Fruit fly (Drosophila melanogaster) whole organism, embryonic: ENCODE results near the gene CG33298.

Source experiments
- ATbp ChIP-seq: fragments of 200-800 bp; sonication (Bioruptor generic); optimal IDR thresholded peaks from 2 replicates; lab custom pipeline; 2017; ENCODE audit warnings: missing biosample characterization, mild to moderate bottlenecking, missing genetic modification characterization, missing genetic modification reagents
- Aef1 ChIP-seq: fragments of 200-800 bp; sonication (Bioruptor generic); IDR thresholded peaks from 3 replicates; pipeline ENCODE4 v1.3.6; 2022; ENCODE audit warnings: missing biosample characterization, missing genetic modification characterization
- Atf6 ChIP-seq: fragments of 200-800 bp; sonication (Bioruptor generic); IDR thresholded peaks from 2 replicates; pipeline ENCODE4 v1.3.6; 2022; ENCODE audit warnings: missing biosample characterization, missing genetic modification characterization
- Bdp1 ChIP-seq: fragments of 200-800 bp; sonication (Bioruptor generic); optimal IDR thresholded peaks from 3 replicates; lab custom pipeline; 2016; ENCODE audit warnings: missing biosample characterization, missing genetic modification characterization
- CG10209 ChIP-seq: fragments of 200-800 bp; sonication (Bioruptor generic); optimal IDR thresholded peaks from 3 replicates; lab custom pipeline; 2017; ENCODE audit warnings: missing biosample characterization, mild to moderate bottlenecking, missing genetic modification characterization, missing genetic modification reagents
- CG10274 ChIP-seq: fragments of 200-800 bp; sonication (Bioruptor generic); optimal IDR thresholded peaks from 3 replicates; lab custom pipeline; 2017; ENCODE audit warnings: missing biosample characterization, mild to moderate bottlenecking, missing genetic modification characterization
- CG11456 ChIP-seq: fragments of 200-800 bp; sonication (Bioruptor generic); IDR thresholded peaks from 3 replicates; pipeline ENCODE4 v1.3.6; 2022; ENCODE audit warnings: missing biosample characterization, missing genetic modification characterization
- CG11723 ChIP-seq: fragments of 200-800 bp; sonication (Bioruptor generic); optimal IDR thresholded peaks from 2 replicates; lab custom pipeline; 2017; ENCODE audit warnings: missing biosample characterization, mild to moderate bottlenecking, missing genetic modification characterization
- CG15269 ChIP-seq: fragments of 200-800 bp; sonication (Bioruptor generic); optimal IDR thresholded peaks from 2 replicates; lab custom pipeline; 2018; ENCODE audit warnings: missing biosample characterization, mild to moderate bottlenecking, missing genetic modification characterization, moderate library complexity
- CG18476 ChIP-seq: fragments of 200-800 bp; sonication (Bioruptor generic); optimal IDR thresholded peaks from 2 replicates; lab custom pipeline; 2016; ENCODE audit warnings: missing biosample characterization, mild to moderate bottlenecking, missing genetic modification characterization
- CG2678 ChIP-seq: fragments of 200-800 bp; sonication (Bioruptor generic); optimal IDR thresholded peaks from 3 replicates; lab custom pipeline; 2019; ENCODE audit warnings: missing biosample characterization, mild to moderate bottlenecking, missing genetic modification characterization, moderate library complexity
- CG2712 ChIP-seq: fragments of 200-800 bp; optimal IDR thresholded peaks from 3 replicates; lab custom pipeline; 2019; ENCODE audit warnings: missing biosample characterization, mild to moderate bottlenecking, missing genetic modification characterization, moderate library complexity
- CG32772 ChIP-seq: fragments of 200-800 bp; sonication (Bioruptor generic); IDR thresholded peaks from 2 replicates; pipeline ENCODE4 v1.3.6; 2022; ENCODE audit warnings: missing biosample characterization, missing genetic modification characterization
- CG33213 ChIP-seq: fragments of 200-800 bp; sonication (Bioruptor generic); optimal IDR thresholded peaks from 3 replicates; lab custom pipeline; 2016; ENCODE audit warnings: missing biosample characterization, missing genetic modification characterization
- CG4820 ChIP-seq: fragments of 200-800 bp; sonication (Bioruptor generic); optimal IDR thresholded peaks from 3 replicates; lab custom pipeline; 2016; ENCODE audit warnings: missing biosample characterization, missing genetic modification characterization
- CG5245 ChIP-seq: fragments of 200-800 bp; sonication (Bioruptor generic); optimal IDR thresholded peaks from 3 replicates; lab custom pipeline; 2016; ENCODE audit warnings: missing biosample characterization, missing genetic modification characterization
- CG7745 ChIP-seq: fragments of 200-800 bp; sonication (Bioruptor generic); optimal IDR thresholded peaks from 2 replicates; lab custom pipeline; 2018; ENCODE audit warnings: missing biosample characterization, mild to moderate bottlenecking, missing genetic modification characterization, moderate library complexity
- CG9727 ChIP-seq: fragments of 200-800 bp; sonication (Bioruptor generic); optimal IDR thresholded peaks from 3 replicates; lab custom pipeline; 2017; ENCODE audit warnings: missing biosample characterization, mild to moderate bottlenecking, missing genetic modification characterization
- CTCF ChIP-seq: fragments of 200-800 bp; sonication (Bioruptor generic); optimal IDR thresholded peaks from 2 replicates; lab custom pipeline; 2017; ENCODE audit warnings: missing biosample characterization, mild to moderate bottlenecking, missing genetic modification characterization, moderate library complexity
- CrebB ChIP-seq: fragments of 200-800 bp; sonication (Bioruptor generic); optimal IDR thresholded peaks from 3 replicates; lab custom pipeline; 2018; ENCODE audit warnings: missing biosample characterization, mild to moderate bottlenecking, missing genetic modification characterization
- D19A ChIP-seq: fragments of 200-800 bp; optimal IDR thresholded peaks from 3 replicates; lab custom pipeline; 2019; ENCODE audit warnings: missing biosample characterization, mild to moderate bottlenecking, missing genetic modification characterization, moderate library complexity
- D19B ChIP-seq: fragments of 200-800 bp; sonication (Bioruptor generic); optimal IDR thresholded peaks from 2 replicates; lab custom pipeline; 2017; ENCODE audit warnings: missing biosample characterization, mild to moderate bottlenecking, missing genetic modification characterization
- Hand ChIP-seq: fragments of 200-800 bp; sonication (Bioruptor generic); optimal IDR thresholded peaks from 2 replicates; lab custom pipeline; 2017; ENCODE audit warnings: mild to moderate bottlenecking, missing biosample characterization, missing genetic modification reagents, missing genetic modification characterization
- Hr51 ChIP-seq, 2 experiments: fragments of 200-800 bp; sonication (Bioruptor generic); optimal IDR thresholded peaks; 2 replicates in 1 of 2; 3 replicates in 1 of 2; lab custom pipeline; 2016 to 2018; ENCODE audit warnings: missing biosample characterization in 2 of 2, missing genetic modification characterization in 2 of 2, mild to moderate bottlenecking in 1 of 2, moderate library complexity in 1 of 2
- Hr78 ChIP-seq, 2 experiments: fragments of 200-800 bp in 1 of 2; fragments of >200 bp in 1 of 2; sonication (Bioruptor generic) in 1 of 2; optimal IDR thresholded peaks; 2 replicates each; lab custom pipeline; 2017 to 2019; ENCODE audit warnings: missing biosample characterization in 2 of 2, missing genetic modification characterization in 2 of 2, mild to moderate bottlenecking in 1 of 2, moderate library complexity in 1 of 2
- Lim3 ChIP-seq: fragments of 200-800 bp; sonication (Bioruptor generic); IDR thresholded peaks from 2 replicates; pipeline ENCODE4 v1.3.6; 2022; ENCODE audit warnings: missing biosample characterization, missing genetic modification characterization
- Rx ChIP-seq: fragments of 200-800 bp; sonication (Bioruptor generic); IDR thresholded peaks from 2 replicates; pipeline ENCODE4 v1.3.6; 2022; ENCODE audit warnings: missing biosample characterization, missing genetic modification characterization
- Sry-δ ChIP-seq: fragments of 200-800 bp; sonication (Bioruptor generic); optimal IDR thresholded peaks from 2 replicates; lab custom pipeline; 2016; ENCODE audit warnings: missing biosample characterization, missing genetic modification characterization
- Stat92E ChIP-seq, 3 experiments: fragments of >200 bp in 2 of 3; fragments of 200-800 bp in 1 of 3; sonication (Bioruptor generic) in 1 of 3; optimal IDR thresholded peaks; 2 replicates each; lab custom pipeline; 2017 to 2019; ENCODE audit warnings: missing biosample characterization in 3 of 3, missing genetic modification characterization in 3 of 3, mild to moderate bottlenecking in 1 of 3, moderate library complexity in 1 of 3
- ara ChIP-seq: fragments of 200-800 bp; sonication (Bioruptor generic); IDR thresholded peaks from 2 replicates; pipeline ENCODE4 v1.3.6; 2022; ENCODE audit warnings: missing biosample characterization, missing genetic modification characterization
- ase ChIP-seq: fragments of 200-800 bp; sonication (Bioruptor generic); IDR thresholded peaks from 3 replicates; pipeline ENCODE4 v1.3.6; 2022; ENCODE audit warnings: missing biosample characterization, missing genetic modification characterization
- bbx ChIP-seq: fragments of 200-800 bp; sonication (Bioruptor generic); IDR thresholded peaks from 2 replicates; pipeline ENCODE4 v1.3.6; 2022; ENCODE audit warnings: missing biosample characterization, missing genetic modification characterization; ENCODE audit not compliant: partially characterized antibody
- bcd ChIP-seq: fragments of 200-800 bp; sonication (Bioruptor generic); optimal IDR thresholded peaks from 2 replicates; lab custom pipeline; 2017; ENCODE audit warnings: missing biosample characterization, mild to moderate bottlenecking, missing genetic modification characterization
- bigmax ChIP-seq: fragments of 200-800 bp; sonication (Bioruptor generic); optimal IDR thresholded peaks from 2 replicates; lab custom pipeline; 2018; ENCODE audit warnings: missing biosample characterization, mild to moderate bottlenecking, missing genetic modification characterization
- chm ChIP-seq: fragments of 200-800 bp; sonication (Bioruptor generic); IDR thresholded peaks from 2 replicates; pipeline ENCODE4 v1.3.6; 2022; ENCODE audit warnings: missing biosample characterization, missing genetic modification characterization
- dmrt99B ChIP-seq: fragments of 200-800 bp; sonication (Bioruptor generic); optimal IDR thresholded peaks from 2 replicates; lab custom pipeline; 2018; ENCODE audit warnings: missing biosample characterization, mild to moderate bottlenecking, missing genetic modification characterization, moderate library complexity
- ems ChIP-seq: fragments of 200-800 bp; sonication (Bioruptor generic); optimal IDR thresholded peaks from 3 replicates; lab custom pipeline; 2016; ENCODE audit warnings: missing biosample characterization, missing genetic modification characterization
- ewg ChIP-seq: fragments of 200-800 bp; sonication (Bioruptor generic); optimal IDR thresholded peaks from 3 replicates; lab custom pipeline; 2017; ENCODE audit warnings: mild to moderate bottlenecking, missing biosample characterization, missing genetic modification reagents, missing genetic modification characterization
- fd96Cb ChIP-seq: fragments of 200-800 bp; sonication (Bioruptor generic); optimal IDR thresholded peaks from 2 replicates; lab custom pipeline; 2018; ENCODE audit warnings: missing biosample characterization, mild to moderate bottlenecking, missing genetic modification characterization, moderate library complexity
- gcm ChIP-seq: fragments of 200-800 bp; sonication (Bioruptor generic); optimal IDR thresholded peaks from 2 replicates; lab custom pipeline; 2019; ENCODE audit warnings: missing biosample characterization, mild to moderate bottlenecking, missing genetic modification characterization, moderate library complexity
- luna ChIP-seq: fragments of 200-800 bp; sonication (Bioruptor generic); optimal IDR thresholded peaks from 2 replicates; lab custom pipeline; 2016; ENCODE audit warnings: missing biosample characterization, missing genetic modification characterization
- pan ChIP-seq, 4 experiments: fragments of >200 bp in 3 of 4; fragments of 200-800 bp in 1 of 4; sonication (Bioruptor generic) in 1 of 4; optimal IDR thresholded peaks in 3 of 4; IDR thresholded peaks in 1 of 4; 2 replicates each; pipeline versions ENCODE4 v1.3.6 to Lab custom; 2017 to 2022; ENCODE audit warnings: missing biosample characterization in 2 of 4, missing genetic modification characterization in 2 of 4, mixed read lengths in 1 of 4
- sd ChIP-seq: fragments of 200-800 bp; sonication (Bioruptor generic); optimal IDR thresholded peaks from 3 replicates; lab custom pipeline; 2018; ENCODE audit warnings: missing biosample characterization, mild to moderate bottlenecking, missing genetic modification characterization, moderate library complexity
- sima ChIP-seq: fragments of 200-800 bp; sonication (Bioruptor generic); optimal IDR thresholded peaks from 2 replicates; lab custom pipeline; 2016; ENCODE audit warnings: missing biosample characterization, missing genetic modification characterization
- slou ChIP-seq: fragments of 200-800 bp; sonication (Bioruptor generic); optimal IDR thresholded peaks from 3 replicates; lab custom pipeline; 2016; ENCODE audit warnings: missing biosample characterization, missing genetic modification characterization
- tap ChIP-seq: fragments of 200-800 bp; optimal IDR thresholded peaks from 3 replicates; lab custom pipeline; 2019; ENCODE audit warnings: missing biosample characterization, mild to moderate bottlenecking, missing genetic modification characterization, moderate library complexity
- tna ChIP-seq: fragments of 200-800 bp; sonication (Bioruptor generic); IDR thresholded peaks from 2 replicates; pipeline ENCODE4 v1.3.6; 2022; ENCODE audit warnings: missing biosample characterization, missing genetic modification characterization; ENCODE audit not compliant: partially characterized antibody
- trh ChIP-seq: fragments of 200-800 bp; sonication (Bioruptor generic); optimal IDR thresholded peaks from 2 replicates; lab custom pipeline; 2016; ENCODE audit warnings: missing biosample characterization, missing genetic modification characterization
- vvl ChIP-seq: fragments of 200-800 bp; sonication (Bioruptor generic); IDR thresholded peaks from 2 replicates; pipeline ENCODE4 v1.3.6; 2022; ENCODE audit warnings: missing biosample characterization, missing genetic modification characterization

The CG33298 gene

DNA sequence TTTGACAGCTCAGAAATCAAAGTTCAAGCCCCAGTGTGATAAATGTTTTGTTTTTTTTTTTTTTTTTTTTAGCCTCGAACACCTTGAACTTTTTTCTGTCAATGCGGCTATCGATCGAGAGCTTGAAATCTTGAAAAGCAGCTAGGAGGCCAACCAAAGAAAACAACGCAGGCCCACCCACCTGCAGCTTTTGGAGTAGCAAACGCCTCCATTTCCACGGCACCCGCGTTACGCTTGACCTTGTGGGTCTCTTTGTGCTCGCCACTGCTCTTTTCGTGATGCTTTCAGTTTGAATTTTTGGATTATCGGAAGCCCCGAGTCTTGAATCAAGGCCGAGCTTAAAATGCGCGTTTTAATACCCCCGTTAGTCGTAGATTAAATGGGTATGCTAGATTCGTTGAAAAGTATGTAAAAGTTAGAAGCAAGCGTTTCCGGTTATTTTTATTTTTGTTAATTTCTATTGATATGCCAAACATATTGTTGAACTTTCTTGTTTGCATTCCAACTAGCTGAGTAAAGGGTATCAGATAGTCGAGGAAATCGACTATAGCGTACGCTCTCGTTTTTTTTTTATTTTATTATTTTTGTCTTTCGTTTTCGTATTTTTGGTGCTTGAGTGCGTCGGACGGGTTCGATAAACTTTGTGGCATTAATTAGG, 7.6 kb downstream of the CG33298 start (continued):
- peak in 1 of 2 experiments; percentile 53 for TF ChIP-seq Hr78 (GFP tag; optimal IDR thresholded peaks at IDR 0.05; lab: Kevin White, UChicago)
- TF ChIP-seq CG32772 (GFP tag; lab: Robert Waterston, UW), result peak; percentile 76
- TF ChIP-seq Rx (GFP tag; lab: Robert Waterston, UW), result peak; percentile 55
- TF ChIP-seq tna, result no peak
- no peak for TF ChIP-seq CG33213
- no peak for TF ChIP-seq pan (optimal IDR thresholded peaks at IDR 0.05; lab: Kevin White, UChicago)
- TF ChIP-seq pan (GFP tag; optimal IDR thresholded peaks at IDR 0.05 in 1 of 2, IDR thresholded peaks at IDR 0.05 in 1 of 2), result peak in 1 of 2 experiments; percentile 89
- peak; percentile 77 for TF ChIP-seq Aef1
- TF ChIP-seq fd96Cb (tag; lab: Kevin White, UChicago), result peak; percentile 47
- TF ChIP-seq chm (GFP tag; lab: Robert Waterston, UW), result peak; percentile 67; the same call in 1 of the 2 replicates
- TF ChIP-seq CG18476 (GFP tag; lab: Kevin White, UChicago), result peak; percentile 38
- TF ChIP-seq ATbp (GFP tag; lab: Kevin White, UChicago), result peak; percentile 75
- no peak for TF ChIP-seq bigmax (GFP tag; lab: Kevin White, UChicago)
- TF ChIP-seq ase (GFP tag; lab: Robert Waterston, UW), result peak; percentile 68; the same call in 1 of the 3 replicates
- peak; percentile 11 for TF ChIP-seq CG9727 (GFP tag; lab: Kevin White, UChicago)
- peak; percentile 21 for TF ChIP-seq CG5245 (GFP tag; lab: Kevin White, UChicago)
- peak; percentile 31 for TF ChIP-seq bcd (GFP tag; lab: Kevin White, UChicago)
- peak; percentile 91 for TF ChIP-seq vvl (GFP tag; lab: Robert Waterston, UW)
- TF ChIP-seq luna (GFP tag; lab: Kevin White, UChicago), result no peak
- TF ChIP-seq D19B (GFP tag; lab: Kevin White, UChicago), result peak; percentile 82
- no peak for TF ChIP-seq trh (GFP tag; lab: Kevin White, UChicago)
- no peak for TF ChIP-seq Lim3 (GFP tag; lab: Robert Waterston, UW)
- TF ChIP-seq ara (GFP tag; lab: Robert Waterston, UW), result peak; percentile 72
- no peak for TF ChIP-seq sima (GFP tag; lab: Kevin White, UChicago)
- peak; percentile 17 for TF ChIP-seq CrebB (tag; lab: Kevin White, UChicago)
- peak; percentile 75 for TF ChIP-seq CG2678
- TF ChIP-seq Atf6 (GFP tag; lab: Robert Waterston, UW), result peak; percentile 75
- TF ChIP-seq Sry-δ (GFP tag; lab: Kevin White, UChicago), result no peak
- TF ChIP-seq CG11723 (GFP tag; lab: Kevin White, UChicago), result peak; percentile 54
- no peak for TF ChIP-seq Stat92E (GFP tag; optimal IDR thresholded peaks at IDR 0.05; lab: Kevin White, UChicago)
- peak; percentile 32 for TF ChIP-seq tap (tag; lab: Kevin White, UChicago)
- TF ChIP-seq CG10274, result peak; percentile 26
- TF ChIP-seq ewg, result peak; percentile 49
- TF ChIP-seq Bdp1, result peak; percentile 24
- TF ChIP-seq Hand (GFP tag; lab: Kevin White, UChicago), result no peak
- peak; percentile 70 for TF ChIP-seq gcm
- TF ChIP-seq CTCF (GFP tag; lab: Kevin White, UChicago), result no peak

DNA sequence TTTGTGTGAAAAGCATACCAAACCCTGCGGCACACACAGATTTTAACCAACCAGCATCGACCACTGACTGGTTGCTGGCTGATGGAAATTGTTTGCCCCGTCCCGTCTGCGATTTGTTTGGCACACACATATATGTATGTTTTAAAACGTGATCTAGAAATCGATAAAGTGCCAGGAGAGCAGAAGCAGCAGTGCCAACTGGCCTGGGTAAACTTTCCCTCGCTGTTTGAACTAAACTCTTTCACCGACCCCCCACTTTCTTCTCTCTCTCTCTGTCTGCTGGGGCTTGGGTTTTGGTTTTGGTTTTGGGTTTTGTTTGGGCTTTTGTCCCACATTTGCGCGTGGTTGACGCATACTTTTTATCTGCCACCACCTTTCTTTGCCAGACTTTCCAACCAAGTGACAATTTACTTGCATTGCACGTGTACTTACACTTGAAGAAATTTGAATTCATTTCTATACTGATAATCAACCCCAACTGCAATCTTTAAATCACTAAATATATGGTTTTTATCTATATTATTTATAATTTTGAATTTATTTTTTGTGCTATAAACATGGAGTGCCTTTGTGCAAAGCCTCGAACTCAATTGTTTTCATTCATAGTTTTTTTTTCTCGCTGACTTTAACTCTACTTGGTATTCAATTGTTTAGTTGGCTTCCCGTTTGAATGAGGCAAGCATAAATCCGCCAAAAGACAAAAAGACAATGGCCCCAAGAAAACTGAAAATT, 10.3 kb downstream of the CG33298 start:
- peak; percentile 45 for TF ChIP-seq dmrt99B (tag; lab: Kevin White, UChicago)
- no peak for TF ChIP-seq bbx (GFP tag; lab: Robert Waterston, UW)
- peak; percentile 6 for TF ChIP-seq CG4820
- no peak for TF ChIP-seq CG7745
- TF ChIP-seq slou (GFP tag; lab: Kevin White, UChicago), result no peak
- TF ChIP-seq CG2712 (tag; lab: Kevin White, UChicago), result peak; percentile 20
- peak; percentile 9 for TF ChIP-seq CG15269 (tag; lab: Kevin White, UChicago)
- TF ChIP-seq Hr51 (GFP tag; optimal IDR thresholded peaks at IDR 0.05; lab: Kevin White, UChicago), result peak in 1 of 2 experiments; percentile 29
- no peak for TF ChIP-seq CG10209 (GFP tag; lab: Kevin White, UChicago)
- TF ChIP-seq CG11456 (GFP tag; lab: Robert Waterston, UW), result no peak
- TF ChIP-seq sd (tag; lab: Kevin White, UChicago), result no peak
- TF ChIP-seq ems (GFP tag; lab: Kevin White, UChicago), result no peak
- TF ChIP-seq D19A (tag; lab: Kevin White, UChicago), result peak; percentile 35
